Worm (Caenorhabditis elegans) whole organism, L3 larva: Measurements from ENCODE around the gene twk-28.

Experiments
- elt-3 ChIP-seq, 3 experiments: fragments of 150-350 bp in 1 of 3; sonication (generic microtip) in 2 of 3; optimal IDR thresholded peaks; 2 replicates in 2 of 3; 4 replicates in 1 of 3; lab custom pipeline; 2014 to 2017; ENCODE audit warnings: missing biosample characterization in 3 of 3, missing genetic modification characterization in 3 of 3
- hmg-11 ChIP-seq: sonication (generic microtip); optimal IDR thresholded peaks from 2 replicates; lab custom pipeline; 2016; ENCODE audit warnings: missing genetic modification characterization, missing compliant biosample characterization
- nhr-11 ChIP-seq: fragments of 150-350 bp; optimal IDR thresholded peaks from 2 replicates; lab custom pipeline; 2014; ENCODE audit warnings: missing biosample characterization, missing genetic modification characterization
- nhr-28 ChIP-seq: fragments of 150-350 bp; optimal IDR thresholded peaks from 2 replicates; lab custom pipeline; 2014; ENCODE audit warnings: missing biosample characterization, missing genetic modification characterization
- tbx-2 ChIP-seq: sonication (generic microtip); optimal IDR thresholded peaks from 2 replicates; lab custom pipeline; 2016; ENCODE audit warnings: mild to moderate bottlenecking, missing genetic modification characterization, missing compliant biosample characterization
- unc-62 ChIP-seq: fragments of 150-350 bp; sonication (generic microtip); optimal IDR thresholded peaks from 4 replicates; lab custom pipeline; 2014; ENCODE audit warnings: missing biosample characterization, missing genetic modification reagents, missing genetic modification characterization
- zag-1 ChIP-seq: fragments of 150-350 bp; optimal IDR thresholded peaks from 2 replicates; lab custom pipeline; 2014; ENCODE audit warnings: missing biosample characterization, missing genetic modification characterization
- ztf-11 ChIP-seq: fragments of 150-350 bp; optimal IDR thresholded peaks from 2 replicates; lab custom pipeline; 2014; ENCODE audit warnings: missing biosample characterization, missing genetic modification characterization

- TF ChIP-seq elt-3 (tag; optimal IDR thresholded peaks at IDR 0.05; lab: Kevin White, UChicago) (no peak), unc-62 (GFP tag; lab: Kevin White, UChicago) (no peak), nhr-28 (tag; lab: Kevin White, UChicago) (no peak), hmg-11 (tag; lab: Kevin White, UChicago) (peak; percentile 75), zag-1 (tag; lab: Kevin White, UChicago) (no peak), ztf-11 (tag; lab: Kevin White, UChicago) (no peak), tbx-2 (tag; lab: Kevin White, UChicago) (no peak), nhr-11 (no peak)
These were observed 28.4 kb upstream of the twk-28 start for ce11 chrX:4307559-4308005.
